Fruit fly (Drosophila melanogaster): ENCODE results near the gene lz.

The lz gene

DNA sequence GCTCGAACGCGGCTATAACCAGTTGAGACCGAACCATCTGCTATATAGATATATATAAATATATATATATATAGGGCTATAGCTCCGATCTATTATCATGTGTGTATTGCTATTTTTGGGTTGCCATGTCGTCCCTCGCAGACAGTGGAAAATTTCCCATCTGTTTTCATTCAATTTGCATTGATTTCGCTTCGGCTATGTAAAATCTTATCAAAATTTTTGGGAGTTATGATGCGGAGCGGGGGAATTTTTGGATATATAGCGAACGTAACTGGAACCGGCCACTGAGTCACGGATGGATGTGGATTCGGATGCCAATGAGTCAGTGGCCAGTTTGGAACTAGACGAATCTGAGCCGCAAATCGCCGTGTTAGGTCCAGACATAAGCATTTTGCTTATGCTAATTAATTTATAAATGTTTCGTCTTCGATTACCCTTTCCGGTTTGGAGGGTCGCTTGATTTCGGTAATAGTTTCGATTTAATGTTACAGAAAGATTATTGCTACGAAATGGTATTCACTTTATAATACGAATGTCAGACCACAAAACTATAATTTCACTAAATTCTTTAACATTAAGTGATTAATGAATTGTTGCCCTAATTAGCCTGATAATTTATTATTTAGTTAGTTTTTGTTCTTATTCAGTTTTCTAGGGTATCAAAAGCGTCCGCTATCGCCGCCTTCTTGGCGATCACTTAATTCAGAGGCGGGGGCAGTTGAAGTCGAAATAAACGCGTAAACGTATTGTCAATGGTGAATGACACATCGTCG lies 13.4 kb downstream of the lz start:
- TF ChIP-seq CG17361 (GFP tag; IDR thresholded peaks at IDR 0.05) (0 out of 3 replicates have a peak, but pooled peaks have one; percentile 20), D19A (tag; optimal IDR thresholded peaks at IDR 0.05) (peak; percentile 22), CG9817 (tag; optimal IDR thresholded peaks at IDR 0.05) (peak; percentile 12), al (GFP tag; IDR thresholded peaks at IDR 0.05) (0 out of 2 replicates have a peak, but pooled peaks have one; percentile 18), CG13775 (GFP tag; optimal IDR thresholded peaks at IDR 0.05) (peak; percentile 11), row (GFP tag; IDR thresholded peaks at IDR 0.05) (peak; percentile 34; the same call in 1 of the 3 replicates), kay (GFP tag; optimal IDR thresholded peaks at IDR 0.05) (no peak), grau (tag; optimal IDR thresholded peaks at IDR 0.05) (peak; percentile 43), CG10267 (tag; optimal IDR thresholded peaks at IDR 0.05) (no peak), CG7839 (tag; optimal IDR thresholded peaks at IDR 0.05) (peak; percentile 37), CG8089 (GFP tag; optimal IDR thresholded peaks at IDR 0.05) (no peak), pita (GFP tag; optimal IDR thresholded peaks at IDR 0.05) (no peak), CG4404 (GFP tag; IDR thresholded peaks at IDR 0.05) (no peak), CG17359 (tag; optimal IDR thresholded peaks at IDR 0.05) (no peak), crc (GFP tag; optimal IDR thresholded peaks at IDR 0.05) (no peak), CG9727 (GFP tag; optimal IDR thresholded peaks at IDR 0.05) (peak; percentile 9), CG15269 (tag; optimal IDR thresholded peaks at IDR 0.05) (peak; percentile 36), Poxn (GFP tag; IDR thresholded peaks at IDR 0.05) (no peak), zfh2 (GFP tag; optimal IDR thresholded peaks at IDR 0.05) (peak; percentile 24), CG12219 (GFP tag; optimal IDR thresholded peaks at IDR 0.05) (no peak), Dip3 (GFP tag; optimal IDR thresholded peaks at IDR 0.05) (peak; percentile 4), CG9932 (GFP tag; IDR thresholded peaks at IDR 0.05) (peak; percentile 58), mam (GFP tag; optimal IDR thresholded peaks at IDR 0.05) (peak; percentile 22), CG9215 (GFP tag; IDR thresholded peaks at IDR 0.05) (peak; percentile 41; the same call in 1 of the 2 replicates), Oli (tag; optimal IDR thresholded peaks at IDR 0.05) (peak; percentile 6), Pdp1 (GFP tag; optimal IDR thresholded peaks at IDR 0.05) (peak in 1 of 2 experiments; percentile 20), ken (GFP tag; IDR thresholded peaks at IDR 0.05) (no peak), sens (GFP tag) (no peak), CG12744 (GFP tag; optimal IDR thresholded peaks at IDR 0.05) (no peak), CG12659 (GFP tag; optimal IDR thresholded peaks at IDR 0.05) (no peak), sim (GFP tag; IDR thresholded peaks at IDR 0.05) (no peak), shn (GFP tag; optimal IDR thresholded peaks at IDR 0.05) (peak; percentile 0), Lpt (GFP tag; optimal IDR thresholded peaks at IDR 0.05) (no peak), CG10543 (GFP tag; optimal IDR thresholded peaks at IDR 0.05) (no peak), HLH54F (GFP tag; optimal IDR thresholded peaks at IDR 0.05) (peak; percentile 7), ab (GFP tag; optimal IDR thresholded peaks at IDR 0.05) (no peak), CG13296 (GFP tag; optimal IDR thresholded peaks at IDR 0.05) (no peak), CG3726 (GFP tag; IDR thresholded peaks at IDR 0.05) (no peak), CoRest (tag; optimal IDR thresholded peaks at IDR 0.05) (peak; percentile 20), oc (tag; optimal IDR thresholded peaks at IDR 0.05) (no peak), Rfx (GFP tag; IDR thresholded peaks at IDR 0.05) (peak; percentile 45; the same call in 1 of the 2 replicates), dpn (GFP tag; optimal IDR thresholded peaks at IDR 0.05) (peak in 1 of 2 experiments; percentile 17), gem (tag; optimal IDR thresholded peaks at IDR 0.05) (peak; percentile 53), pros (GFP tag; optimal IDR thresholded peaks at IDR 0.05) (no peak), nerfin-2 (GFP tag; IDR thresholded peaks at IDR 0.05; ENCODE audit: partially characterized antibody) (no peak), CG11093 (GFP tag; IDR thresholded peaks at IDR 0.05) (no peak), stwl (tag; optimal IDR thresholded peaks at IDR 0.05) (no peak), sob (GFP tag; IDR thresholded peaks at IDR 0.05) (no peak), CG8388 (GFP tag; optimal IDR thresholded peaks at IDR 0.05) (no peak), fd64A (GFP tag; optimal IDR thresholded peaks at IDR 0.05) (no peak)

Data from whole organism, embryonic.